Worm (Caenorhabditis elegans) whole organism, midembryonic: ENCODE measurements around the gene cst-1.

Experiments
- T22C8.4 ChIP-seq: fragments of 200-800 bp; sonication (Bioruptor generic); IDR thresholded peaks from 2 replicates; pipeline ENCODE4 v1.3.6; 2022; ENCODE audit warnings: missing genetic modification characterization, missing compliant biosample characterization
- cog-1 ChIP-seq: sonication (generic microtip); optimal IDR thresholded peaks from 2 replicates; lab custom pipeline; 2016; ENCODE audit warnings: missing genetic modification characterization, missing compliant biosample characterization
- klf-2 ChIP-seq: fragments of 200-800 bp; sonication (Bioruptor generic); conservative IDR thresholded peaks from 2 replicates; pipeline ENCODE4 v1.3.6; 2022; ENCODE audit warnings: missing genetic modification reagents, missing genetic modification characterization, missing compliant biosample characterization
- tab-1 ChIP-seq: fragments of 200-800 bp; sonication (Bioruptor generic); IDR thresholded peaks from 2 replicates; pipeline ENCODE4 v1.3.6; 2022; ENCODE audit warnings: missing genetic modification characterization, missing compliant biosample characterization
- ztf-29 ChIP-seq: fragments of 200-800 bp; sonication (Bioruptor generic); IDR thresholded peaks from 2 replicates; pipeline ENCODE4 v1.3.6; 2022; ENCODE audit warnings: missing genetic modification reagents, missing genetic modification characterization, missing compliant biosample characterization

- TF ChIP-seq cog-1 (tag; lab: Kevin White, UChicago), result no peak
- no peak for TF ChIP-seq tab-1
- no peak for TF ChIP-seq klf-2
- TF ChIP-seq T22C8.4, result no peak
- TF ChIP-seq ztf-29, result no peak
Measured at ce11 chrX:4371413-4371812, 32.0 kb downstream of the cst-1 start, which contains the start of gene R160.13.
